Fruit fly (Drosophila melanogaster): ENCODE data around the gene RpS27A.

RpS27A gene

DNA sequence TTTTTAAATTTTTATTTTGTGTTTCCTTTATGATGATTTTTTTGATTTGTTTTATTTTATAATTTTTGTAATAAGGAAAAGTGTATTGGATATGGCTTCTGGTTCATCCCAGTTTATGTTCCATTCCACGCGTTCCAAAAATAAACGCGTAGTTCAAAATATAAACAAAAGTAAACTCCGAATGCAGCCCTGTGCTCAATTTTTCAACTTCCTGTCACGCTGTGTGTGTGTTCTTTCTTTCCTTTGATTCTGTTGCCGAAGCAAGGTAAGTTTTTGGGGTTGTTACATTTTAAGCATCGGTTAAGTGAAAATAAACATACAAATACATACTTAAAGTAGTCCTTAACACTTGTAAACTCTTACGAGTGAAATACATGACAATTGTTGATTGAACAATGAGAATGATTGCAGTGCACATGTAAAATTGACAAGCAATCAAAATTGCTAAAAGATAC lies at the start of gene RpS27A, which contains the start of gene Ip259 (continued):
- peak; percentile 80 for TF ChIP-seq CG16779 (GFP tag; IDR thresholded peaks at IDR 0.05)
- TF ChIP-seq CG7928 (GFP tag; optimal IDR thresholded peaks at IDR 0.05): peak; percentile 69
- peak; percentile 65 for TF ChIP-seq odd (GFP tag; optimal IDR thresholded peaks at IDR 0.05)
- TF ChIP-seq ato (GFP tag; IDR thresholded peaks at IDR 0.05; ENCODE audit: partially characterized antibody): no peak
- TF ChIP-seq HmgD (GFP tag; optimal IDR thresholded peaks at IDR 0.05): peak; percentile 35
- no peak for TF ChIP-seq gem (tag; optimal IDR thresholded peaks at IDR 0.05)
- TF ChIP-seq CG34224 (GFP tag; IDR thresholded peaks at IDR 0.05; ENCODE audit: partially characterized antibody): no peak; the same call in 2 of the 3 replicates
- TF ChIP-seq CG18619 (GFP tag; optimal IDR thresholded peaks at IDR 0.05): peak; percentile 84
- peak; percentile 10 for TF ChIP-seq gcm2 (GFP tag; optimal IDR thresholded peaks at IDR 0.05)
- no peak for TF ChIP-seq CG3726 (GFP tag; IDR thresholded peaks at IDR 0.05)
- peak; percentile 33 for TF ChIP-seq CG12155 (GFP tag; optimal IDR thresholded peaks at IDR 0.05)
- TF ChIP-seq CG4617 (GFP tag; optimal IDR thresholded peaks at IDR 0.05; ENCODE audit: borderline replicate concordance): peak; percentile 46
- TF ChIP-seq CG7372 (GFP tag; IDR thresholded peaks at IDR 0.05): peak; percentile 63; the same call in 1 of the 2 replicates
- TF ChIP-seq CG12104 (GFP tag; optimal IDR thresholded peaks at IDR 0.05): peak; percentile 85
- peak; percentile 73; the same call in 1 of the 2 replicates for TF ChIP-seq HLH3B (GFP tag; IDR thresholded peaks at IDR 0.05)
- TF ChIP-seq H2.0 (GFP tag; IDR thresholded peaks at IDR 0.05): peak; percentile 71
- TF ChIP-seq tup (GFP tag; optimal IDR thresholded peaks at IDR 0.05): no peak
- no peak for TF ChIP-seq CG15479 (GFP tag; optimal IDR thresholded peaks at IDR 0.05)
- TF ChIP-seq Dek (tag; optimal IDR thresholded peaks at IDR 0.05): no peak
- peak; percentile 30; the same call in 1 of the 2 replicates for TF ChIP-seq CG42726 (GFP tag; IDR thresholded peaks at IDR 0.05; ENCODE audit: partially characterized antibody)
- TF ChIP-seq CG2120 (GFP tag; optimal IDR thresholded peaks at IDR 0.05): peak; percentile 56
- TF ChIP-seq salm (tag; optimal IDR thresholded peaks at IDR 0.05): peak; percentile 21
- no peak for TF ChIP-seq lov (optimal IDR thresholded peaks at IDR 0.05)
- peak; percentile 93 for TF ChIP-seq lov (GFP tag; IDR thresholded peaks at IDR 0.05)
- TF ChIP-seq tna (GFP tag; IDR thresholded peaks at IDR 0.05; ENCODE audit: partially characterized antibody): no peak; the same call in 1 of the 2 replicates
- TF ChIP-seq CG9437 (GFP tag; optimal IDR thresholded peaks at IDR 0.05): peak; percentile 74
- TF ChIP-seq vfl (GFP tag; optimal IDR thresholded peaks at IDR 0.05): peak; percentile 34
- TF ChIP-seq pho (GFP tag; optimal IDR thresholded peaks at IDR 0.05): peak; percentile 50
- no peak for TF ChIP-seq CG14965 (GFP tag; optimal IDR thresholded peaks at IDR 0.05; ENCODE audit: borderline replicate concordance)
- no peak; the same call in 1 of the 3 replicates for TF ChIP-seq sr (GFP tag; IDR thresholded peaks at IDR 0.05)
- TF ChIP-seq Six4 (GFP tag; optimal IDR thresholded peaks at IDR 0.05): peak; percentile 7
- TF ChIP-seq bab2 (GFP tag; optimal IDR thresholded peaks at IDR 0.05): peak; percentile 1
- peak; percentile 91 for TF ChIP-seq CG7987 (GFP tag; optimal IDR thresholded peaks at IDR 0.05)
- peak; percentile 18 for TF ChIP-seq CG6254 (GFP tag; optimal IDR thresholded peaks at IDR 0.05)
- TF ChIP-seq aop (GFP tag; IDR thresholded peaks at IDR 0.05): no peak
- peak; percentile 75 for TF ChIP-seq sug (tag; optimal IDR thresholded peaks at IDR 0.05)
- TF ChIP-seq Sry-δ (GFP tag; optimal IDR thresholded peaks at IDR 0.05): peak; percentile 50
- TF ChIP-seq CG17359 (tag; optimal IDR thresholded peaks at IDR 0.05): peak; percentile 75
- TF ChIP-seq grau (tag; optimal IDR thresholded peaks at IDR 0.05): peak; percentile 69
- TF ChIP-seq dysf (GFP tag; IDR thresholded peaks at IDR 0.05): peak; percentile 77; the same call in 1 of the 3 replicates
- no peak for TF ChIP-seq pita (GFP tag; optimal IDR thresholded peaks at IDR 0.05)
- no peak; the same call in 2 of the 3 replicates for TF ChIP-seq otp (GFP tag; IDR thresholded peaks at IDR 0.05)
- TF ChIP-seq Ssrp (tag; optimal IDR thresholded peaks at IDR 0.05): peak; percentile 52
- TF ChIP-seq zf30C (GFP tag; optimal IDR thresholded peaks at IDR 0.05): no peak
- TF ChIP-seq CG17568 (GFP tag; optimal IDR thresholded peaks at IDR 0.05): peak; percentile 64
- TF ChIP-seq Elba2 (GFP tag; optimal IDR thresholded peaks at IDR 0.05): no peak
- peak; percentile 41; the same call in 1 of the 2 replicates for TF ChIP-seq CG10959 (GFP tag; IDR thresholded peaks at IDR 0.05)
- no peak for TF ChIP-seq oc (tag; optimal IDR thresholded peaks at IDR 0.05)
- peak; percentile 70 for TF ChIP-seq Fer1 (GFP tag; optimal IDR thresholded peaks at IDR 0.05)
- TF ChIP-seq stc (GFP tag; IDR thresholded peaks at IDR 0.05): peak; percentile 75
